Worm (Caenorhabditis elegans) whole organism, young adult: ENCODE measurements around the gene T19H12.2.

Experiments
- F23B12.7 ChIP-seq: sonication (generic microtip); optimal IDR thresholded peaks from 2 replicates; lab custom pipeline; 2017; ENCODE audit warnings: missing genetic modification characterization, mild to moderate bottlenecking, missing compliant biosample characterization, antibody characterized with exemption, moderate library complexity; ENCODE audit not compliant: insufficient read depth
- dpl-1 ChIP-seq: fragments of 150-350 bp; optimal IDR thresholded peaks from 2 replicates; lab custom pipeline; 2014; ENCODE audit warnings: missing biosample characterization, missing genetic modification reagents, missing genetic modification characterization
- ets-4 ChIP-seq: fragments of 200-800 bp; sonication (Bioruptor generic); optimal IDR thresholded peaks from 2 replicates; lab custom pipeline; 2018; ENCODE audit warnings: mild to moderate bottlenecking, missing genetic modification characterization, missing compliant biosample characterization

- TF ChIP-seq dpl-1 (GFP tag; lab: Kevin White, UChicago) = no peak
- no peak for TF ChIP-seq F23B12.7 (tag; lab: Kevin White, UChicago)
- TF ChIP-seq ets-4 (GFP tag; lab: Kevin White, UChicago) = no peak
Observed at ce11 chrV:4929842-4930241, 39.6 kb downstream of the T19H12.2 start, which contains the start of gene str-205.
